Worm (Caenorhabditis elegans): ENCODE measurements around the gene gcy-18.
"Not testable (repeated sequence)": the region's sequence is repeated elsewhere in the genome, so short reads cannot be mapped to it uniquely, and the experiment has no call there.

Gene gcy-18

DNA sequence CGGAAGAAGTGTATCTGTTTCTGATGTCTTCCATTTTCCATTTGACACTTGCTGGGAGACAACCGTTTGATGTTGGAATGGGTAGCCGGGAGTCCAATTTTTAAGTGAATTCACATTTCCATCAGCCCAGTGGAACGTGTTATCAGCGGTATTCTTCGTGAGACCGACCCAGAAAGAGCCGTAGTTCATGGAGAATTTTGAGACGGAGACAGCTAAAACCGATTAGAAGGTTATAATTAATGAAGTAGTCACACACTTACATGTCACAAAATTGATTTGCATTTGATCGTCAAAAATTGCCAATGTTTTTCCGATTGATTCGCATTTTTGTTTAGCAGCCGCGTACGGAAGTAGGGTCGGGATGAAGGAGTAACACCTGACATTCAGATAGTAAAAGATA, 9.5 kb downstream of the gcy-18 start:
- TF ChIP-seq ama-1 (optimal IDR thresholded peaks at IDR 0.05) (no peak), pes-1 (GFP tag; IDR thresholded peaks at IDR 0.05) (no peak)

ce11 chrIV:12869812-12870211, 9.9 kb downstream of the gcy-18 start:
- TF ChIP-seq tbx-37 (GFP tag; conservative IDR thresholded peaks at IDR 0.05) (no peak), flt-1 (GFP tag; IDR thresholded peaks at IDR 0.05) (no peak), scrt-1 (GFP tag; IDR thresholded peaks at IDR 0.05) (no peak), ceh-13 (GFP tag; optimal IDR thresholded peaks at IDR 0.05) (no peak), tbx-11 (GFP tag; IDR thresholded peaks at IDR 0.05) (no peak), ets-7 (tag; optimal IDR thresholded peaks at IDR 0.05) (no peak), hnd-1 (tag; optimal IDR thresholded peaks at IDR 0.05) (no peak), tra-4 (tag; optimal IDR thresholded peaks at IDR 0.05) (no peak), ceh-36 (tag; optimal IDR thresholded peaks at IDR 0.05) (no peak), pes-1 (GFP tag; IDR thresholded peaks at IDR 0.05) (no peak), B0310.2 (tag; optimal IDR thresholded peaks at IDR 0.05) (no peak), hmbx-1 (tag; optimal IDR thresholded peaks at IDR 0.05) (no peak)

DNA sequence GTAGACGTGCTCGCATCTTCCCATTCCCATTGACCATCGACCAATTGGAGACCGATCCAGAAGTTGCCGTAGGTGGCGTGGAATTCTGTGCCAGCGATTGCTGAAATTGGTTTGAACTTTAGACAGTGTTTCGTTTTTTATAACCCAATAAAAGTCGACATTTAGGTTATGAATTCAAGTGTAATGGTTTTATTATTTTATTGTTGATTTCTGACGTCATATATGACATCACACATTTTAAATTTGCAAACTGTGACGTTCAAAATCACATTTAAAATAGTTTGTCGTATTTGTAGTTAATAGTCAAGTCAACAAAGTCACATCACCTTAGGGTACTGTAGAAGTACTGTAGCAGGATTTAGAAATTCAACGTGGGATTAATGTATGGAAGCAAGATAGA, 10.4 kb downstream of the gcy-18 start:
- no peak for TF ChIP-seq F13C5.2 (tag; optimal IDR thresholded peaks at IDR 0.05)
- TF ChIP-seq sea-1 (GFP tag; conservative IDR thresholded peaks at IDR 0.05): no peak
- TF ChIP-seq scrt-1 (GFP tag; IDR thresholded peaks at IDR 0.05): no peak
- TF ChIP-seq aly-1 (tag; optimal IDR thresholded peaks at IDR 0.05): no peak
- TF ChIP-seq tra-4 (tag; optimal IDR thresholded peaks at IDR 0.05): no peak
- no peak for TF ChIP-seq flt-1 (GFP tag; IDR thresholded peaks at IDR 0.05)
- no peak for TF ChIP-seq B0310.2 (tag; optimal IDR thresholded peaks at IDR 0.05)
- TF ChIP-seq ets-7 (tag; optimal IDR thresholded peaks at IDR 0.05): no peak
- TF ChIP-seq hmbx-1 (tag; optimal IDR thresholded peaks at IDR 0.05): no peak
- TF ChIP-seq ceh-13 (GFP tag; optimal IDR thresholded peaks at IDR 0.05): no peak
- TF ChIP-seq tbx-37 (GFP tag; conservative IDR thresholded peaks at IDR 0.05): no peak
- TF ChIP-seq hmg-4 (GFP tag; optimal IDR thresholded peaks at IDR 0.05): no peak
- no peak for TF ChIP-seq ceh-36 (tag; optimal IDR thresholded peaks at IDR 0.05)
- TF ChIP-seq tbx-11 (GFP tag; IDR thresholded peaks at IDR 0.05): no peak

DNA sequence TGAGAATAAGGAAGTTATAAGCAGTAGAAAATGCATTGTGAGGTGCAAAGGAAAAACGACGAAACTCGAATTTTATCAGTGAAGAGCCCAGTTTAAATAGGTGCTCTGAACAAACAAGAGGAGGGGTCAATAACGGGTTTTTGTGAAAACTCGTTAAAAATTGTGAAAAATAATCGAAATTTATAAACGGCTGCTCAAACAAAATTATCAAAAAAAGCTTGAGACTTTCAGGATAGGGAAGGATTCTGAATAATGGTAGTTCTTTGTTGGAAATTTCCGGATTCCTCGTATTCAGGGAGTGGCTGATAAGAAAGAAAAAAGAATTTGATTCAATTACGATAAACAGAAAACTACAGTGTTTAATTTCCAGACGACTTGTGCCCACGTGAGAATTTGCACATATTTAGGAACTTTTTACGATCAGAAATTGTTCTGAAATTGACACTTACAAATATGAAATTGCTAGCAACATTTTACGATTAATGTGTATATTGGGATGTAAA, 11.6 kb downstream of the gcy-18 start, which contains the start of gene clec-187:
Gene clec-187 (minus strand): TSS at position 51 of the 503 bp plus-strand sequence.
- no peak for TF ChIP-seq tbx-11 (GFP tag; IDR thresholded peaks at IDR 0.05)
- TF ChIP-seq aly-1 (tag; optimal IDR thresholded peaks at IDR 0.05): no peak
- no peak for TF ChIP-seq tra-4 (tag; optimal IDR thresholded peaks at IDR 0.05)
- no peak for TF ChIP-seq hmg-4 (GFP tag; optimal IDR thresholded peaks at IDR 0.05)
- no peak for TF ChIP-seq pes-1 (GFP tag; IDR thresholded peaks at IDR 0.05)
- TF ChIP-seq ceh-13 (GFP tag; optimal IDR thresholded peaks at IDR 0.05): no peak
- no peak for TF ChIP-seq ama-1 (optimal IDR thresholded peaks at IDR 0.05)
- TF ChIP-seq sea-1 (GFP tag; conservative IDR thresholded peaks at IDR 0.05): no peak
- TF ChIP-seq F13C5.2 (tag; optimal IDR thresholded peaks at IDR 0.05): no peak
- no peak for TF ChIP-seq ets-7 (tag; optimal IDR thresholded peaks at IDR 0.05)
- TF ChIP-seq scrt-1 (GFP tag; IDR thresholded peaks at IDR 0.05): no peak
- TF ChIP-seq tbx-37 (GFP tag; conservative IDR thresholded peaks at IDR 0.05): no peak
- no peak for TF ChIP-seq flt-1 (GFP tag; IDR thresholded peaks at IDR 0.05)
- no peak for TF ChIP-seq B0310.2 (tag; optimal IDR thresholded peaks at IDR 0.05)

DNA sequence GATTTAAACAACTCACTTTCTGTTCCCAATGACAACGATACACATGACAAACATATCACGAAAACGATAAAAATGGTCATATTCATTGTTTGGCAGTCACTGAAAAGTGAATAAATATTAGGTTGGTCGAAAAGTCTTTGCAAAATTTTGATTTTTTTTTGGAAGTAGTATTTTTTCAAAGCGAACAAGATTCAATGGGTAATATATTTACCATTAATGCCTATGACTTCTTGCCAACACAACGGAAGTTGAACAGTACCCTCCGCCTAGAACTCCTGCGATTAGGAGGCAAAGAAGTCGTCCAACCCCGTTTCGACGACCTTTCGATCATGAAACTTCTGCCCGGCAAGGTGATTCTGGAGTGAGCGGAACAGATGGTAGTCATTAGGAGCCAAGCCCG, 15.4 kb downstream of the gcy-18 start, which contains the start of gene ZK896.1:
Gene ZK896.1 (minus strand): TSS at position 101 of the 400 bp plus-strand sequence.
- TF ChIP-seq hmg-4 (GFP tag; optimal IDR thresholded peaks at IDR 0.05); F13C5.2 (tag; optimal IDR thresholded peaks at IDR 0.05); ceh-13 (GFP tag; optimal IDR thresholded peaks at IDR 0.05): not testable (repeated sequence)

ce11 chrIV:12876558-12876957, 16.7 kb downstream of the gcy-18 start:
- no peak for TF ChIP-seq ceh-13 (GFP tag; optimal IDR thresholded peaks at IDR 0.05)

DNA sequence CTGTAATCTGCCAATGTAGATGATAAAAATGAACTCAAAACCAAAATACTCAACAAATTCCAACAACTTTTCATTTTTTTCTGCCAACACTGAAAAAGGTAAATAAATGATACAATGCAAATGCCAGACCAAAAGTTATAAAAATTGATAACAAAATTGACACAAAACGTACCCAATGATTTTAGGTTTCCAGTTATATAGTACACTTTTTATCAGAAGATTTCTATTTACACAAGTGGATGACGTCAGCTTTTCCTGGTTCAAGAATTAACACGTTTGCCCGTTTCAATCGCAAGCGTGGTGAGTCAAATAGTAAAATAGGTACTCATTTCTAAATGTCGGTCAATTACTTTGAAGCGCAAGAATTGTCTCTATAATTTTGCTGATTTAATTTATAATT, 19.7 kb downstream of the gcy-18 start, which contains the start of gene ZK896.5:
Gene ZK896.5 (minus strand): TSS at position 89 of the 400 bp plus-strand sequence.
- no peak for TF ChIP-seq tbx-37 (GFP tag; conservative IDR thresholded peaks at IDR 0.05)
- no peak for TF ChIP-seq tbx-11 (GFP tag; IDR thresholded peaks at IDR 0.05)
- no peak for TF ChIP-seq aly-1 (tag; optimal IDR thresholded peaks at IDR 0.05)
- TF ChIP-seq ama-1 (optimal IDR thresholded peaks at IDR 0.05): no peak
- no peak for TF ChIP-seq hmbx-1 (tag; optimal IDR thresholded peaks at IDR 0.05)
- TF ChIP-seq pes-1 (GFP tag; IDR thresholded peaks at IDR 0.05): no peak
- TF ChIP-seq ets-7 (tag; optimal IDR thresholded peaks at IDR 0.05): no peak
- no peak for TF ChIP-seq scrt-1 (GFP tag; IDR thresholded peaks at IDR 0.05)
- TF ChIP-seq B0310.2 (tag; optimal IDR thresholded peaks at IDR 0.05): no peak
- TF ChIP-seq sea-1 (GFP tag; conservative IDR thresholded peaks at IDR 0.05): no peak
- TF ChIP-seq tra-4 (tag; optimal IDR thresholded peaks at IDR 0.05): no peak
- TF ChIP-seq hmg-4 (GFP tag; optimal IDR thresholded peaks at IDR 0.05): no peak
- TF ChIP-seq ceh-36 (tag; optimal IDR thresholded peaks at IDR 0.05): no peak
- no peak for TF ChIP-seq flt-1 (GFP tag; IDR thresholded peaks at IDR 0.05)
- no peak for TF ChIP-seq hnd-1 (tag; optimal IDR thresholded peaks at IDR 0.05)
- no peak for TF ChIP-seq F13C5.2 (tag; optimal IDR thresholded peaks at IDR 0.05)
- no peak for TF ChIP-seq ceh-13 (GFP tag; optimal IDR thresholded peaks at IDR 0.05)

DNA sequence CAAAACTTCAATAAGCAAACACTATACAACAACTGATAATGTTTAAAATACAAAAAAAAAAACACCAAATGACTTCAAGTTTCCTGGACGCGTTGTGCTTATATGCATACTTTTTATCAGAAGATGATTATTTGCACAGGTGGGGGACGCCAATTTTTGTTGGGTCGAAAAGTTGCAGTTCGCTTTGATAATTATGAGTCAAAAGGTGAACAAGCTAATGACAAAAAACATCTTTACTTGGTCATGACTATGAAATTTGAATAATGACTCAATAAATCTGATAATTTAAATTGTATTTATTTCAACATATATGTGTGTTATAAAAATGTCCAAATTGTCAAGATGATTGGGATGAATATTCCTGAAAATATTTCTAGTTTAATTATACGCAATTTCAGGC, 23.3 kb downstream of the gcy-18 start, which contains the start of gene ZK896.4:
Gene ZK896.4 (minus strand): TSS at position 101 of the 400 bp plus-strand sequence.
- no peak for TF ChIP-seq B0310.2 (tag; optimal IDR thresholded peaks at IDR 0.05)
- TF ChIP-seq hmg-4 (GFP tag; optimal IDR thresholded peaks at IDR 0.05): no peak
- TF ChIP-seq tbx-37 (GFP tag; conservative IDR thresholded peaks at IDR 0.05): no peak
- TF ChIP-seq tra-4 (tag; optimal IDR thresholded peaks at IDR 0.05): no peak
- TF ChIP-seq hmbx-1 (tag; optimal IDR thresholded peaks at IDR 0.05): no peak
- TF ChIP-seq F13C5.2 (tag; optimal IDR thresholded peaks at IDR 0.05): no peak
- no peak for TF ChIP-seq flt-1 (GFP tag; IDR thresholded peaks at IDR 0.05)
- no peak for TF ChIP-seq ama-1 (optimal IDR thresholded peaks at IDR 0.05)
- TF ChIP-seq aly-1 (tag; optimal IDR thresholded peaks at IDR 0.05): no peak
- TF ChIP-seq ceh-36 (tag; optimal IDR thresholded peaks at IDR 0.05): no peak
- no peak for TF ChIP-seq ets-7 (tag; optimal IDR thresholded peaks at IDR 0.05)
- TF ChIP-seq scrt-1 (GFP tag; IDR thresholded peaks at IDR 0.05): no peak
- TF ChIP-seq ceh-13 (GFP tag; optimal IDR thresholded peaks at IDR 0.05): no peak
- TF ChIP-seq tbx-11 (GFP tag; IDR thresholded peaks at IDR 0.05): no peak
- no peak for TF ChIP-seq hnd-1 (tag; optimal IDR thresholded peaks at IDR 0.05)
- TF ChIP-seq pes-1 (GFP tag; IDR thresholded peaks at IDR 0.05): no peak
- TF ChIP-seq sea-1 (GFP tag; conservative IDR thresholded peaks at IDR 0.05): no peak
